Worm (Caenorhabditis elegans): ENCODE data around the gene fbxa-221.
A peak's percentile ranks its signal among the peaks of the same experiment; 100 is the strongest.
"Not testable (repeated sequence)": the region's sequence is repeated elsewhere in the genome, so short reads cannot be mapped to it uniquely, and the experiment has no call there.

The fbxa-221 gene

ce11 chrX:114400-114799 is at the start of gene fbxa-221:
Gene fbxa-221 (plus strand): TSS chrX:114700.
- TF ChIP-seq ztf-23 (GFP tag; IDR thresholded peaks at IDR 0.05); klf-2 (GFP tag; conservative IDR thresholded peaks at IDR 0.05); med-1 (GFP tag; optimal IDR thresholded peaks at IDR 0.05; ENCODE audit: insufficient read depth): not testable (repeated sequence)

ce11 chrX:84602-85001 is 29.9 kb upstream of the fbxa-221 start:
- TF ChIP-seq tab-1 (GFP tag; IDR thresholded peaks at IDR 0.05) (no peak), T22C8.4 (GFP tag; IDR thresholded peaks at IDR 0.05) (peak; percentile 52; the same call in 1 of the 2 replicates)

- no peak for TF ChIP-seq med-1 (GFP tag; optimal IDR thresholded peaks at IDR 0.05; ENCODE audit: insufficient read depth)
- TF ChIP-seq klf-2 (GFP tag; conservative IDR thresholded peaks at IDR 0.05) = no peak
- TF ChIP-seq flt-1 (GFP tag; IDR thresholded peaks at IDR 0.05) = no peak
- no peak for TF ChIP-seq ztf-29 (GFP tag; IDR thresholded peaks at IDR 0.05)
- no peak for TF ChIP-seq cog-1 (tag; optimal IDR thresholded peaks at IDR 0.05)
- no peak for TF ChIP-seq tab-1 (GFP tag; IDR thresholded peaks at IDR 0.05)
- no peak for TF ChIP-seq ztf-23 (GFP tag; IDR thresholded peaks at IDR 0.05)
- no peak for TF ChIP-seq T22C8.4 (GFP tag; IDR thresholded peaks at IDR 0.05)
- TF ChIP-seq ref-1 (GFP tag; conservative IDR thresholded peaks at IDR 0.05) = no peak
These were observed 25.6 kb upstream of the fbxa-221 start for ce11 chrX:88905-89304.

- TF ChIP-seq ztf-23, ztf-29, flt-1 (GFP tag; IDR thresholded peaks at IDR 0.05): not testable (repeated sequence)
These were observed 9.8 kb upstream of the fbxa-221 start, which contains the start of gene Y73B3A.4 for ce11 chrX:104737-105136. Gene Y73B3A.4 (minus strand): TSS chrX:104777.

- TF ChIP-seq ztf-23 (GFP tag; IDR thresholded peaks at IDR 0.05); ref-1 (GFP tag; conservative IDR thresholded peaks at IDR 0.05); T22C8.4 (GFP tag; IDR thresholded peaks at IDR 0.05): not testable (repeated sequence)
These were observed 5.6 kb upstream of the fbxa-221 start, which contains the start of gene elk-2 for ce11 chrX:108929-109328. Gene elk-2 (minus strand): TSS chrX:109029.

- TF ChIP-seq T22C8.4 (GFP tag; IDR thresholded peaks at IDR 0.05) (no peak), flt-1 (GFP tag; IDR thresholded peaks at IDR 0.05) (no peak), cog-1 (tag; optimal IDR thresholded peaks at IDR 0.05) (no peak)
These were observed 2.6 kb downstream of the fbxa-221 start, which contains the start of gene fbxa-222 for ce11 chrX:117080-117479. Gene fbxa-222 (plus strand): TSS chrX:117380.

- not testable (repeated sequence) for TF ChIP-seq T22C8.4 (GFP tag; IDR thresholded peaks at IDR 0.05); cog-1 (tag; optimal IDR thresholded peaks at IDR 0.05); ref-1 (GFP tag; conservative IDR thresholded peaks at IDR 0.05)
These were observed 4.9 kb downstream of the fbxa-221 start, which contains the start of gene fbxa-16 for ce11 chrX:119363-119762. Gene fbxa-16 (plus strand): TSS chrX:119663.

- TF ChIP-seq tab-1 (GFP tag; IDR thresholded peaks at IDR 0.05) = no peak
- TF ChIP-seq ref-1 (GFP tag; conservative IDR thresholded peaks at IDR 0.05) = no peak
- no peak for TF ChIP-seq ztf-23 (GFP tag; IDR thresholded peaks at IDR 0.05)
- no peak for TF ChIP-seq flt-1 (GFP tag; IDR thresholded peaks at IDR 0.05)
- TF ChIP-seq cog-1 (tag; optimal IDR thresholded peaks at IDR 0.05) = no peak
- TF ChIP-seq med-1 (GFP tag; optimal IDR thresholded peaks at IDR 0.05; ENCODE audit: insufficient read depth) = no peak
- TF ChIP-seq klf-2 (GFP tag; conservative IDR thresholded peaks at IDR 0.05) = no peak
- no peak for TF ChIP-seq ztf-29 (GFP tag; IDR thresholded peaks at IDR 0.05)
- no peak for TF ChIP-seq T22C8.4 (GFP tag; IDR thresholded peaks at IDR 0.05)
These were observed 26.6 kb downstream of the fbxa-221 start, which contains the start of gene Y73B3A.8 for ce11 chrX:141149-141548. Gene Y73B3A.8 (minus strand): TSS chrX:141249.

ce11 chrX:146832-147231 is 32.3 kb downstream of the fbxa-221 start:
- TF ChIP-seq ztf-29 (GFP tag; IDR thresholded peaks at IDR 0.05) = no peak
- TF ChIP-seq med-1 (GFP tag; optimal IDR thresholded peaks at IDR 0.05; ENCODE audit: insufficient read depth) = no peak
- TF ChIP-seq cog-1 (tag; optimal IDR thresholded peaks at IDR 0.05) = no peak
- no peak for TF ChIP-seq T22C8.4 (GFP tag; IDR thresholded peaks at IDR 0.05)
- TF ChIP-seq tab-1 (GFP tag; IDR thresholded peaks at IDR 0.05) = no peak

ce11 chrX:147824-148223 is 33.3 kb downstream of the fbxa-221 start, which contains the start of gene Y73B3A.11:
Gene Y73B3A.11 (plus strand): TSS chrX:148124.
- TF ChIP-seq cog-1 (tag; optimal IDR thresholded peaks at IDR 0.05) (no peak), ref-1 (GFP tag; conservative IDR thresholded peaks at IDR 0.05) (no peak), flt-1 (GFP tag; IDR thresholded peaks at IDR 0.05) (no peak), tab-1 (GFP tag; IDR thresholded peaks at IDR 0.05) (no peak), klf-2 (GFP tag; conservative IDR thresholded peaks at IDR 0.05) (no peak), med-1 (GFP tag; optimal IDR thresholded peaks at IDR 0.05; ENCODE audit: insufficient read depth) (no peak), T22C8.4 (GFP tag; IDR thresholded peaks at IDR 0.05) (no peak), ztf-29 (GFP tag; IDR thresholded peaks at IDR 0.05) (no peak), ztf-23 (GFP tag; IDR thresholded peaks at IDR 0.05) (no peak)

ce11 chrX:163034-163433 is 48.5 kb downstream of the fbxa-221 start, which contains the start of gene tmed-12:
Gene tmed-12 (minus strand): TSS chrX:163134.
- TF ChIP-seq ztf-29 (GFP tag; IDR thresholded peaks at IDR 0.05); tab-1 (GFP tag; IDR thresholded peaks at IDR 0.05); cog-1 (tag; optimal IDR thresholded peaks at IDR 0.05): not testable (repeated sequence)
